Worm (Caenorhabditis elegans) whole organism, young adult: ENCODE measurements around the gene srh-21.

Experiments
- C17E4.6 ChIP-seq: fragments of 200-800 bp; sonication (Bioruptor generic); IDR thresholded peaks from 2 replicates; pipeline ENCODE4 v1.3.6; 2022; ENCODE audit warnings: missing genetic modification reagents, missing genetic modification characterization, missing compliant biosample characterization
- F33H1.4 ChIP-seq: fragments of 200-800 bp; sonication (Bioruptor generic); IDR thresholded peaks from 2 replicates; pipeline ENCODE4 v1.3.6; 2022; ENCODE audit warnings: missing genetic modification reagents, missing genetic modification characterization, missing compliant biosample characterization
- F37B4.10 ChIP-seq: fragments of 200-800 bp; sonication (Bioruptor generic); IDR thresholded peaks from 2 replicates; pipeline ENCODE4 v1.3.6; 2022; ENCODE audit warnings: missing genetic modification characterization, missing compliant biosample characterization
- F55B11.4 ChIP-seq: sonication (generic microtip); optimal IDR thresholded peaks from 2 replicates; lab custom pipeline; 2016; ENCODE audit warnings: missing compliant biosample characterization, missing genetic modification characterization, borderline replicate concordance; ENCODE audit not compliant: insufficient read depth
- Y53F4B.3 ChIP-seq: fragments of 200-800 bp; sonication (Bioruptor generic); IDR thresholded peaks from 2 replicates; pipeline ENCODE4 v1.3.6; 2022; ENCODE audit warnings: missing genetic modification reagents, missing genetic modification characterization, missing compliant biosample characterization
- Y53G8AR.9 ChIP-seq: fragments of 200-800 bp; sonication (Bioruptor generic); conservative IDR thresholded peaks from 2 replicates; pipeline ENCODE4 v1.3.6; 2022; ENCODE audit warnings: missing genetic modification reagents, missing genetic modification characterization, missing compliant biosample characterization
- Y56A3A.18 ChIP-seq: fragments of 200-800 bp; sonication (Bioruptor generic); IDR thresholded peaks from 2 replicates; pipeline ENCODE4 v1.3.6; 2022; ENCODE audit warnings: missing genetic modification reagents, missing genetic modification characterization, missing compliant biosample characterization
- Y79H2A.3 ChIP-seq: fragments of 200-800 bp; sonication (Bioruptor generic); conservative IDR thresholded peaks from 2 replicates; pipeline ENCODE4 v1.3.6; 2022; ENCODE audit warnings: missing genetic modification reagents, missing genetic modification characterization, missing compliant biosample characterization
- akir-1 ChIP-seq: fragments of 200-800 bp; sonication (Bioruptor generic); optimal IDR thresholded peaks from 2 replicates; lab custom pipeline; 2018; ENCODE audit warnings: mild to moderate bottlenecking, missing genetic modification characterization, moderate library complexity, missing compliant biosample characterization
- ama-1 ChIP-seq, 3 experiments: fragments of 150-350 bp in 1 of 3; sonication (generic microtip) in 2 of 3; optimal IDR thresholded peaks; 2 replicates each; lab custom pipeline; 2014 to 2018; ENCODE audit warnings: missing biosample characterization in 2 of 3, missing genetic modification characterization in 2 of 3, missing genetic modification reagents in 2 of 3
- aptf-2 ChIP-seq: fragments of 200-800 bp; sonication (Bioruptor generic); conservative IDR thresholded peaks from 2 replicates; pipeline ENCODE4 v1.3.6; 2022; ENCODE audit warnings: missing genetic modification reagents, missing genetic modification characterization, missing compliant biosample characterization
- attf-6 ChIP-seq: fragments of 200-800 bp; sonication (Bioruptor generic); IDR thresholded peaks from 2 replicates; pipeline ENCODE4 v1.3.6; 2022; ENCODE audit warnings: missing genetic modification reagents, missing genetic modification characterization, missing compliant biosample characterization
- ceh-100 ChIP-seq: fragments of 200-800 bp; sonication (Bioruptor generic); IDR thresholded peaks from 2 replicates; pipeline ENCODE4 v1.3.6; 2022; ENCODE audit warnings: missing genetic modification reagents, missing genetic modification characterization, missing compliant biosample characterization
- ceh-27 ChIP-seq: fragments of 200-800 bp; sonication (Bioruptor generic); optimal IDR thresholded peaks from 2 replicates; lab custom pipeline; 2018; ENCODE audit warnings: mild to moderate bottlenecking, missing genetic modification characterization, moderate library complexity, missing compliant biosample characterization
- ceh-58 ChIP-seq: fragments of 200-800 bp; sonication (Bioruptor generic); IDR thresholded peaks from 2 replicates; pipeline ENCODE4 v1.3.6; 2022; ENCODE audit warnings: missing genetic modification characterization, missing compliant biosample characterization
- chd-7 ChIP-seq: sonication (generic microtip); optimal IDR thresholded peaks from 2 replicates; lab custom pipeline; 2016; ENCODE audit warnings: mild to moderate bottlenecking, missing genetic modification characterization, moderate library complexity, missing compliant biosample characterization
- die-1 ChIP-seq: sonication (generic microtip); optimal IDR thresholded peaks from 2 replicates; lab custom pipeline; 2016; ENCODE audit warnings: missing genotype, mild to moderate bottlenecking, missing genetic modification characterization, missing compliant biosample characterization
- dox-1 ChIP-seq: fragments of 200-800 bp; sonication (Bioruptor generic); IDR thresholded peaks from 2 replicates; pipeline ENCODE4 v1.3.6; 2022; ENCODE audit warnings: missing genetic modification reagents, missing genetic modification characterization, missing compliant biosample characterization
- egrh-3 ChIP-seq: fragments of 200-800 bp; sonication (Bioruptor generic); IDR thresholded peaks from 2 replicates; pipeline ENCODE4 v1.3.6; 2022; ENCODE audit warnings: missing genetic modification reagents, missing genetic modification characterization, missing compliant biosample characterization
- hmg-20 ChIP-seq: fragments of 200-800 bp; sonication (Bioruptor generic); IDR thresholded peaks from 2 replicates; pipeline ENCODE4 v1.3.6; 2022; ENCODE audit warnings: missing genetic modification reagents, missing genetic modification characterization, missing compliant biosample characterization
- hrde-1 ChIP-seq: sonication (generic microtip); optimal IDR thresholded peaks from 2 replicates; lab custom pipeline; 2016; ENCODE audit warnings: missing genetic modification characterization, mild to moderate bottlenecking, missing compliant biosample characterization, moderate library complexity, missing genotype, missing genetic modification reagents, borderline replicate concordance
- hsf-1 ChIP-seq: fragments of 200-800 bp; sonication (Bioruptor generic); IDR thresholded peaks from 2 replicates; pipeline ENCODE4 v1.3.6; 2022; ENCODE audit warnings: missing genetic modification reagents, missing genetic modification characterization, missing compliant biosample characterization
- lin-35 ChIP-seq, 3 experiments: fragments of 150-350 bp in 2 of 3; sonication (generic microtip) in 1 of 3; optimal IDR thresholded peaks; 2 replicates each; lab custom pipeline; 2014 to 2018; ENCODE audit warnings: missing biosample characterization in 3 of 3, missing genetic modification characterization in 3 of 3, missing genetic modification reagents in 3 of 3
- lin-54 ChIP-seq: fragments of 200-800 bp; sonication (Bioruptor generic); optimal IDR thresholded peaks from 2 replicates; lab custom pipeline; 2018; ENCODE audit warnings: mild to moderate bottlenecking, missing genetic modification characterization, missing compliant biosample characterization
- lir-1 ChIP-seq: fragments of 200-800 bp; sonication (Bioruptor generic); conservative IDR thresholded peaks from 2 replicates; pipeline ENCODE4 v1.3.6; 2022; ENCODE audit warnings: missing genetic modification reagents, missing genetic modification characterization, missing compliant biosample characterization
- lsl-1 ChIP-seq: fragments of 200-800 bp; sonication (Bioruptor generic); optimal IDR thresholded peaks from 2 replicates; lab custom pipeline; 2018; ENCODE audit warnings: mild to moderate bottlenecking, missing genetic modification characterization, moderate library complexity, missing compliant biosample characterization
- madf-3 ChIP-seq: fragments of 200-800 bp; sonication (Bioruptor generic); IDR thresholded peaks from 2 replicates; pipeline ENCODE4 v1.3.6; 2022; ENCODE audit warnings: missing genetic modification reagents, missing genetic modification characterization, missing compliant biosample characterization
- mcd-1 ChIP-seq: fragments of 200-800 bp; sonication (Bioruptor generic); IDR thresholded peaks from 2 replicates; pipeline ENCODE4 v1.3.6; 2022; ENCODE audit warnings: missing genetic modification reagents, missing genetic modification characterization, missing compliant biosample characterization
- rec-8 ChIP-seq, 2 experiments: sonication (generic microtip); optimal IDR thresholded peaks; 2 replicates each; lab custom pipeline; 2016; ENCODE audit warnings: mild to moderate bottlenecking in 2 of 2, missing genetic modification characterization in 2 of 2, missing genetic modification reagents in 2 of 2, missing genotype in 2 of 2, missing biosample characterization in 1 of 2, missing compliant biosample characterization in 1 of 2, moderate library complexity in 1 of 2
- snpc-1.1 ChIP-seq: sonication (generic microtip); optimal IDR thresholded peaks from 2 replicates; lab custom pipeline; 2017; ENCODE audit warnings: missing genetic modification characterization, mild to moderate bottlenecking, missing compliant biosample characterization, antibody characterized with exemption, moderate library complexity, missing genotype, missing genetic modification reagents; ENCODE audit not compliant: insufficient read depth
- snpc-4 ChIP-seq, 5 experiments: fragments of 150-350 bp in 1 of 5; sonication (generic microtip) in 4 of 5; optimal IDR thresholded peaks; 2 replicates each; lab custom pipeline; 2014 to 2018; ENCODE audit warnings: missing genetic modification characterization in 5 of 5, missing biosample characterization in 3 of 5, antibody characterized with exemption in 2 of 5, mild to moderate bottlenecking in 2 of 5, missing compliant biosample characterization in 2 of 5, missing genotype in 2 of 5, moderate library complexity in 2 of 5, missing genetic modification reagents in 1 of 5
- sptf-2 ChIP-seq: fragments of 200-800 bp; sonication (Bioruptor generic); optimal IDR thresholded peaks from 2 replicates; lab custom pipeline; 2018; ENCODE audit warnings: mild to moderate bottlenecking, missing genetic modification characterization, missing compliant biosample characterization
- unc-130 ChIP-seq: sonication (generic microtip); optimal IDR thresholded peaks from 2 replicates; lab custom pipeline; 2016; ENCODE audit warnings: missing genetic modification reagents, missing genetic modification characterization, missing compliant biosample characterization
- xnd-1 ChIP-seq: sonication (generic microtip); optimal IDR thresholded peaks from 2 replicates; lab custom pipeline; 2016; ENCODE audit warnings: missing genotype, missing genetic modification reagents, missing genetic modification characterization, missing compliant biosample characterization
- zim-3 ChIP-seq: sonication (generic microtip); optimal IDR thresholded peaks from 2 replicates; lab custom pipeline; 2017; ENCODE audit warnings: mild to moderate bottlenecking, missing genetic modification characterization, moderate library complexity, missing compliant biosample characterization
- ztf-18 ChIP-seq: sonication (generic microtip); optimal IDR thresholded peaks from 2 replicates; lab custom pipeline; 2016; ENCODE audit warnings: missing genotype, mild to moderate bottlenecking, missing genetic modification characterization, missing compliant biosample characterization
- ztf-22 ChIP-seq: fragments of 200-800 bp; sonication (Bioruptor generic); optimal IDR thresholded peaks from 2 replicates; lab custom pipeline; 2018; ENCODE audit warnings: mild to moderate bottlenecking, missing genetic modification characterization, moderate library complexity, missing compliant biosample characterization
- ztf-26 ChIP-seq: sonication (generic microtip); optimal IDR thresholded peaks from 2 replicates; lab custom pipeline; 2017; ENCODE audit warnings: missing genetic modification characterization, missing compliant biosample characterization
- ztf-3 ChIP-seq: fragments of 200-800 bp; sonication (Bioruptor generic); optimal IDR thresholded peaks from 2 replicates; lab custom pipeline; 2018; ENCODE audit warnings: mild to moderate bottlenecking, missing genetic modification characterization, missing compliant biosample characterization

Gene srh-21

ce11 chrV:4934406-4934805 lies 7.9 kb downstream of the srh-21 start, which contains the start of gene catp-2:
Gene catp-2, plus strand, starts transcription at chrV:4934706.
- no peak for TF ChIP-seq egrh-3 (GFP tag; lab: Robert Waterston, UW)
- no peak for TF ChIP-seq Y79H2A.3 (GFP tag; lab: Robert Waterston, UW)
- no peak for TF ChIP-seq ztf-3
- TF ChIP-seq madf-3 (GFP tag; lab: Robert Waterston, UW), result no peak
- no peak for TF ChIP-seq ceh-100 (GFP tag; lab: Robert Waterston, UW)
- TF ChIP-seq ceh-58 (GFP tag; lab: Robert Waterston, UW), result no peak
- no peak for TF ChIP-seq xnd-1 (tag; lab: Kevin White, UChicago)
- no peak for TF ChIP-seq snpc-1.1 (tag; lab: Kevin White, UChicago)
- no peak for TF ChIP-seq snpc-4 (GFP tag; optimal IDR thresholded peaks at IDR 0.05; lab: Kevin White, UChicago)
- no peak for TF ChIP-seq snpc-4 (tag; optimal IDR thresholded peaks at IDR 0.05; lab: Kevin White, UChicago)
- TF ChIP-seq hsf-1 (GFP tag; lab: Robert Waterston, UW), result no peak
- no peak for TF ChIP-seq ztf-26 (tag; lab: Kevin White, UChicago)
- no peak for TF ChIP-seq attf-6 (GFP tag; lab: Robert Waterston, UW)
- no peak for TF ChIP-seq ztf-22
- no peak for TF ChIP-seq rec-8 (tag; optimal IDR thresholded peaks at IDR 0.05; lab: Kevin White, UChicago)
- TF ChIP-seq die-1 (tag; lab: Kevin White, UChicago), result no peak
- no peak for TF ChIP-seq hmg-20
- TF ChIP-seq hrde-1 (tag; lab: Kevin White, UChicago), result no peak
- no peak for TF ChIP-seq F37B4.10

- TF ChIP-seq akir-1 (GFP tag; lab: Kevin White, UChicago) (no peak), chd-7 (no peak), ztf-18 (tag; lab: Kevin White, UChicago) (no peak)
Observed at ce11 chrV:4935096-4935495, 8.6 kb downstream of the srh-21 start.

ce11 chrV:4937337-4937736 lies 10.9 kb downstream of the srh-21 start:
- TF ChIP-seq rec-8 (tag; optimal IDR thresholded peaks at IDR 0.05; lab: Kevin White, UChicago), result no peak
- TF ChIP-seq lsl-1 (GFP tag; lab: Kevin White, UChicago), result no peak
- TF ChIP-seq chd-7, result no peak
- no peak for TF ChIP-seq unc-130
- no peak for TF ChIP-seq lin-35 (GFP tag; optimal IDR thresholded peaks at IDR 0.05; lab: Kevin White, UChicago)
- no peak for TF ChIP-seq F55B11.4 (tag; lab: Kevin White, UChicago)
- TF ChIP-seq ceh-27, result no peak
- TF ChIP-seq lin-54 (GFP tag; lab: Kevin White, UChicago), result no peak
- TF ChIP-seq mcd-1, result no peak
- TF ChIP-seq F33H1.4 (GFP tag; lab: Robert Waterston, UW), result no peak
- TF ChIP-seq dox-1, result no peak
- TF ChIP-seq ama-1 (optimal IDR thresholded peaks at IDR 0.05; lab: Kevin White, UChicago), result no peak
- TF ChIP-seq ama-1 (GFP tag; optimal IDR thresholded peaks at IDR 0.05; lab: Kevin White, UChicago), result no peak
- TF ChIP-seq C17E4.6, result no peak
- TF ChIP-seq, all 124 proteins: peak for 0

ce11 chrV:4944219-4944618 lies 17.7 kb downstream of the srh-21 start, which contains the start of gene str-211:
Gene str-211, minus strand, starts transcription at chrV:4944319.
- no peak for TF ChIP-seq aptf-2 (GFP tag; lab: Robert Waterston, UW)
- TF ChIP-seq zim-3 (tag; lab: Kevin White, UChicago), result no peak
- TF ChIP-seq lir-1 (GFP tag; lab: Robert Waterston, UW), result no peak
- TF ChIP-seq sptf-2 (GFP tag; lab: Kevin White, UChicago), result no peak
- TF ChIP-seq Y53G8AR.9 (GFP tag; lab: Robert Waterston, UW), result no peak
- no peak for TF ChIP-seq Y53F4B.3 (GFP tag; lab: Robert Waterston, UW)
- no peak for TF ChIP-seq Y56A3A.18 (GFP tag; lab: Robert Waterston, UW)
